Fruit fly (Drosophila melanogaster): ENCODE data around the gene Elys.
A peak's percentile ranks its signal among the peaks of the same experiment; 100 is the strongest.

Gene Elys

dm6 chrX:19663196-19663858, 11.2 kb downstream of the Elys start (continued):
- TF ChIP-seq HmgZ (tag; optimal IDR thresholded peaks at IDR 0.05) (no peak), Fer1 (GFP tag; optimal IDR thresholded peaks at IDR 0.05) (no peak), CG17359 (tag; optimal IDR thresholded peaks at IDR 0.05) (peak; percentile 35), oc (tag; optimal IDR thresholded peaks at IDR 0.05) (no peak), p53 (GFP tag; optimal IDR thresholded peaks at IDR 0.05) (no peak), ttk (GFP tag; IDR thresholded peaks at IDR 0.05) (no peak), Neu2 (GFP tag; optimal IDR thresholded peaks at IDR 0.05; ENCODE audit: borderline replicate concordance) (no peak), Ets65A (GFP tag) (peak; percentile 66), CG11247 (GFP tag; IDR thresholded peaks at IDR 0.05) (no peak; the same call in 1 of the 2 replicates), stc (GFP tag; IDR thresholded peaks at IDR 0.05) (no peak), CG8281 (tag; optimal IDR thresholded peaks at IDR 0.05) (no peak), emc (GFP tag; optimal IDR thresholded peaks at IDR 0.05) (no peak), mld (GFP tag; IDR thresholded peaks at IDR 0.05; ENCODE audit: partially characterized antibody) (no peak), CG7928 (GFP tag; optimal IDR thresholded peaks at IDR 0.05) (no peak), Sin3A (optimal IDR thresholded peaks at IDR 0.05) (no peak), Hmr (GFP tag; optimal IDR thresholded peaks at IDR 0.05) (peak; percentile 53), Hr3 (GFP tag; optimal IDR thresholded peaks at IDR 0.05) (peak; percentile 25), cg (GFP tag; optimal IDR thresholded peaks at IDR 0.05) (peak; percentile 5), sqz (GFP tag; optimal IDR thresholded peaks at IDR 0.05) (no peak), CG3847 (GFP tag; IDR thresholded peaks at IDR 0.05) (no peak), CG15514 (GFP tag; optimal IDR thresholded peaks at IDR 0.05) (peak; percentile 36), bcd (GFP tag; optimal IDR thresholded peaks at IDR 0.05) (peak; percentile 62), ap (GFP tag; IDR thresholded peaks at IDR 0.05) (no peak), CG9437 (GFP tag; optimal IDR thresholded peaks at IDR 0.05) (peak; percentile 76), bsh (GFP tag; optimal IDR thresholded peaks at IDR 0.05) (peak in 1 of 2 experiments; percentile 31), CG15073 (GFP tag; optimal IDR thresholded peaks at IDR 0.05) (no peak), PHDP (tag; optimal IDR thresholded peaks at IDR 0.05) (peak; percentile 46), Elba2 (GFP tag; optimal IDR thresholded peaks at IDR 0.05) (no peak), her (GFP tag; optimal IDR thresholded peaks at IDR 0.05) (no peak), Six4 (GFP tag; optimal IDR thresholded peaks at IDR 0.05) (peak; percentile 41), CG7271 (tag; optimal IDR thresholded peaks at IDR 0.05) (no peak), CG30020 (tag; optimal IDR thresholded peaks at IDR 0.05) (no peak), Asciz (GFP tag; optimal IDR thresholded peaks at IDR 0.05) (no peak), Deaf1 (tag; optimal IDR thresholded peaks at IDR 0.05) (no peak), abd-A (tag; optimal IDR thresholded peaks at IDR 0.05) (no peak), croc (GFP tag; conservative IDR thresholded peaks at IDR 0.05) (no peak; the same call in 2 of the 3 replicates), ara (GFP tag; IDR thresholded peaks at IDR 0.05) (no peak), wek (GFP tag; optimal IDR thresholded peaks at IDR 0.05) (no peak), Usf (GFP tag; optimal IDR thresholded peaks at IDR 0.05) (peak; percentile 41), CG17385 (GFP tag; optimal IDR thresholded peaks at IDR 0.05) (peak; percentile 66), sr (GFP tag; IDR thresholded peaks at IDR 0.05) (no peak), CG13296 (GFP tag; optimal IDR thresholded peaks at IDR 0.05) (no peak), dmrt11E (tag; optimal IDR thresholded peaks at IDR 0.05) (peak; percentile 70), CG14965 (GFP tag; optimal IDR thresholded peaks at IDR 0.05; ENCODE audit: borderline replicate concordance) (no peak), tin (GFP tag; optimal IDR thresholded peaks at IDR 0.05) (no peak), CG3407 (GFP tag; optimal IDR thresholded peaks at IDR 0.05) (no peak), CG10267 (tag; optimal IDR thresholded peaks at IDR 0.05) (peak; percentile 37), cas (GFP tag; IDR thresholded peaks at IDR 0.05) (no peak), CG3838 (GFP tag; optimal IDR thresholded peaks at IDR 0.05) (no peak), HLHmδ (GFP tag; optimal IDR thresholded peaks at IDR 0.05) (no peak)

All from whole organism, embryonic.